Fruit fly (Drosophila melanogaster) Kc167 (cell line): ENCODE measurements around the gene Tbc1d22.

Source experiments
- h ChIP-seq: fragments of >200 bp; optimal IDR thresholded peaks from 3 replicates; lab custom pipeline; 2018; ENCODE audit warnings: missing external identifiers
- psq ChIP-seq: fragments of >200 bp; optimal IDR thresholded peaks from 2 replicates; lab custom pipeline; 2017; ENCODE audit warnings: missing external identifiers

dm6 chr3R:21091500-21091899, 10.5 kb upstream of the Tbc1d22 start:
- no peak for TF ChIP-seq psq (lab: Kevin White, UChicago)
- no peak for TF ChIP-seq h (lab: Kevin White, UChicago)
